Worm (Caenorhabditis elegans) whole organism, L4 larva: Measurements from ENCODE around the gene mlt-9.

Experiments
- F10B5.3 ChIP-seq: sonication (generic microtip); optimal IDR thresholded peaks from 2 replicates; lab custom pipeline; 2016; ENCODE audit warnings: mild to moderate bottlenecking, missing genetic modification characterization, missing compliant biosample characterization
- F26F4.8 ChIP-seq: fragments of 200-800 bp; sonication (Bioruptor generic); conservative IDR thresholded peaks from 2 replicates; pipeline ENCODE4 v1.3.6; 2022; ENCODE audit warnings: missing genetic modification characterization, missing compliant biosample characterization
- F37D6.2 ChIP-seq: sonication (generic microtip); optimal IDR thresholded peaks from 2 replicates; lab custom pipeline; 2016; ENCODE audit warnings: mild to moderate bottlenecking, missing genetic modification characterization, missing compliant biosample characterization
- F44E2.7 ChIP-seq: fragments of 200-800 bp; sonication (Bioruptor generic); IDR thresholded peaks from 2 replicates; pipeline ENCODE4 v2.1.2; 2022; ENCODE audit warnings: missing genetic modification characterization, missing compliant biosample characterization
- T20F7.1 ChIP-seq: fragments of 200-800 bp; sonication (Bioruptor generic); optimal IDR thresholded peaks from 2 replicates; lab custom pipeline; 2018; ENCODE audit warnings: mild to moderate bottlenecking, missing genetic modification characterization, missing compliant biosample characterization
- T26A8.4 ChIP-seq: fragments of 200-800 bp; sonication (Bioruptor generic); IDR thresholded peaks from 2 replicates; pipeline ENCODE4 v1.3.6; 2022; ENCODE audit warnings: missing genetic modification characterization, missing compliant biosample characterization
- Y5F2A.4 ChIP-seq: fragments of 200-800 bp; sonication (Bioruptor generic); optimal IDR thresholded peaks from 2 replicates; lab custom pipeline; 2018; ENCODE audit warnings: mild to moderate bottlenecking, missing genetic modification characterization, missing compliant biosample characterization
- Y75B8A.6 ChIP-seq: fragments of 200-800 bp; sonication (Bioruptor generic); IDR thresholded peaks from 2 replicates; pipeline ENCODE4 v1.3.6; 2022; ENCODE audit warnings: missing genetic modification reagents, missing genetic modification characterization, missing compliant biosample characterization
- ZK337.2 ChIP-seq: fragments of 200-800 bp; sonication (Bioruptor generic); IDR thresholded peaks from 2 replicates; pipeline ENCODE4 v1.3.6; 2022; ENCODE audit warnings: missing genetic modification reagents, missing genetic modification characterization, missing compliant biosample characterization
- aha-1 ChIP-seq: fragments of 150-350 bp; peaks from one replicate; lab custom pipeline; 2014; ENCODE audit warnings: missing biosample characterization, missing genetic modification characterization
- ama-1 ChIP-seq: fragments of 150-350 bp; optimal IDR thresholded peaks from 2 replicates; lab custom pipeline; 2014; ENCODE audit warnings: inconsistent platforms, mixed read lengths
- attf-4 ChIP-seq: sonication (generic microtip); optimal IDR thresholded peaks from 3 replicates; lab custom pipeline; 2017; ENCODE audit warnings: missing biosample characterization, missing genetic modification characterization
- ceh-32 ChIP-seq: sonication (generic microtip); optimal IDR thresholded peaks from 2 replicates; lab custom pipeline; 2016; ENCODE audit warnings: mild to moderate bottlenecking, missing genetic modification characterization, missing compliant biosample characterization; ENCODE audit not compliant: poor library complexity
- ceh-62 ChIP-seq: sonication (generic microtip); optimal IDR thresholded peaks from 2 replicates; lab custom pipeline; 2017; ENCODE audit warnings: missing biosample characterization, missing genetic modification characterization
- daf-16 ChIP-seq, 3 experiments: sonication (generic microtip); optimal IDR thresholded peaks; 2 replicates each; lab custom pipeline; 2016 to 2017; ENCODE audit warnings: missing genetic modification characterization in 3 of 3, missing genetic modification reagents in 3 of 3, mild to moderate bottlenecking in 2 of 3, missing compliant biosample characterization in 2 of 3, missing biosample characterization in 1 of 3, moderate library complexity in 1 of 3
- daf-19 ChIP-seq: fragments of 200-800 bp; sonication (Bioruptor generic); conservative IDR thresholded peaks from 2 replicates; pipeline ENCODE4 v1.3.6; 2022; ENCODE audit warnings: missing genetic modification characterization, missing compliant biosample characterization
- daf-8 ChIP-seq: fragments of 200-800 bp; sonication (Bioruptor generic); IDR thresholded peaks from 2 replicates; pipeline ENCODE4 v1.3.6; 2022; ENCODE audit warnings: missing genetic modification characterization, missing compliant biosample characterization
- dmd-6 ChIP-seq: fragments of 200-800 bp; sonication (Bioruptor generic); IDR thresholded peaks from 2 replicates; pipeline ENCODE4 v1.3.6; 2022; ENCODE audit warnings: missing genetic modification reagents, missing genetic modification characterization, missing compliant biosample characterization
- dpl-1 ChIP-seq: fragments of 150-350 bp; optimal IDR thresholded peaks from 2 replicates; lab custom pipeline; 2014; ENCODE audit warnings: missing biosample characterization, missing genetic modification reagents, missing genetic modification characterization
- dve-1 ChIP-seq: sonication (generic microtip); optimal IDR thresholded peaks from 2 replicates; lab custom pipeline; 2017; ENCODE audit warnings: antibody characterized with exemption, mild to moderate bottlenecking, missing genetic modification characterization, missing compliant biosample characterization; ENCODE audit not compliant: insufficient read depth
- egl-27 ChIP-seq: sonication (generic microtip); optimal IDR thresholded peaks from 3 replicates; lab custom pipeline; 2017; ENCODE audit warnings: missing biosample characterization, missing genetic modification reagents, missing genetic modification characterization
- egl-43 ChIP-seq: fragments of 200-800 bp; sonication (Bioruptor generic); IDR thresholded peaks from 2 replicates; pipeline ENCODE4 v1.3.6; 2022; ENCODE audit warnings: missing genetic modification reagents, missing genetic modification characterization, missing compliant biosample characterization
- hif-1 ChIP-seq, 2 experiments: sonication (generic microtip); optimal IDR thresholded peaks; 2 replicates each; lab custom pipeline; 2016 to 2017; ENCODE audit warnings: missing compliant biosample characterization in 2 of 2, missing genetic modification characterization in 2 of 2, missing genetic modification reagents in 2 of 2, missing genotype in 2 of 2, mild to moderate bottlenecking in 1 of 2
- hlh-11 ChIP-seq: fragments of 200-800 bp; sonication (Bioruptor generic); optimal IDR thresholded peaks from 2 replicates; lab custom pipeline; 2018; ENCODE audit warnings: mild to moderate bottlenecking, missing genetic modification characterization, missing compliant biosample characterization
- hmg-1.1 ChIP-seq: fragments of 200-800 bp; sonication (Bioruptor generic); IDR thresholded peaks from 2 replicates; pipeline ENCODE4 v1.3.6; 2022; ENCODE audit warnings: missing genetic modification reagents, missing genetic modification characterization, missing compliant biosample characterization
- jun-1 ChIP-seq: fragments of 150-350 bp; optimal IDR thresholded peaks from 2 replicates; lab custom pipeline; 2014; ENCODE audit warnings: missing biosample characterization, missing genetic modification reagents, missing genetic modification characterization
- lin-1 ChIP-seq: fragments of 200-800 bp; sonication (Bioruptor generic); IDR thresholded peaks from 2 replicates; pipeline ENCODE4 v1.3.6; 2022; ENCODE audit warnings: missing genetic modification reagents, missing genetic modification characterization, missing compliant biosample characterization
- lin-15B ChIP-seq: fragments of 150-350 bp; sonication (generic microtip); optimal IDR thresholded peaks from 3 replicates; lab custom pipeline; 2014; ENCODE audit warnings: missing biosample characterization, missing genetic modification characterization
- lin-38 ChIP-seq: fragments of 200-800 bp; sonication (Bioruptor generic); IDR thresholded peaks from 2 replicates; pipeline ENCODE4 v1.3.6; 2022; ENCODE audit warnings: missing genetic modification reagents, missing genetic modification characterization, missing compliant biosample characterization
- lin-39 ChIP-seq: fragments of 150-350 bp; optimal IDR thresholded peaks from 2 replicates; lab custom pipeline; 2014; ENCODE audit warnings: missing biosample characterization, missing genetic modification reagents, missing genetic modification characterization
- lsy-2 ChIP-seq, 2 experiments: fragments of 150-350 bp in 1 of 2; sonication (generic microtip) in 1 of 2; optimal IDR thresholded peaks; 2 replicates each; lab custom pipeline; 2014 to 2017; ENCODE audit warnings: missing biosample characterization in 2 of 2, missing genetic modification characterization in 2 of 2
- mep-1 ChIP-seq: fragments of 150-350 bp; sonication (generic microtip); optimal IDR thresholded peaks from 3 replicates; lab custom pipeline; 2014; ENCODE audit warnings: missing biosample characterization, missing genetic modification characterization
- mxl-2 ChIP-seq: fragments of 200-800 bp; sonication (Bioruptor generic); conservative IDR thresholded peaks from 2 replicates; pipeline ENCODE4 v1.3.6; 2022; ENCODE audit warnings: missing genetic modification reagents, missing genetic modification characterization, missing compliant biosample characterization
- nhr-10 ChIP-seq: fragments of 150-350 bp; optimal IDR thresholded peaks from 2 replicates; lab custom pipeline; 2014; ENCODE audit warnings: missing biosample characterization, missing genetic modification characterization
- nhr-11 ChIP-seq: fragments of 150-350 bp; optimal IDR thresholded peaks from 2 replicates; lab custom pipeline; 2014; ENCODE audit warnings: missing biosample characterization, missing genetic modification characterization
- nhr-111 ChIP-seq: fragments of 200-800 bp; sonication (Bioruptor generic); optimal IDR thresholded peaks from 2 replicates; lab custom pipeline; 2018; ENCODE audit warnings: mild to moderate bottlenecking, missing genetic modification characterization, missing compliant biosample characterization
- nhr-25 ChIP-seq: sonication (generic microtip); optimal IDR thresholded peaks from 2 replicates; lab custom pipeline; 2017; ENCODE audit warnings: missing genetic modification characterization, mild to moderate bottlenecking, missing compliant biosample characterization, antibody characterized with exemption, moderate library complexity, borderline replicate concordance; ENCODE audit not compliant: insufficient read depth
- nhr-41 ChIP-seq: fragments of 200-800 bp; sonication (Bioruptor generic); IDR thresholded peaks from 2 replicates; pipeline ENCODE4 v1.3.6; 2022; ENCODE audit warnings: missing genetic modification reagents, missing genetic modification characterization, missing compliant biosample characterization
- nhr-6 ChIP-seq: fragments of 150-350 bp; optimal IDR thresholded peaks from 2 replicates; lab custom pipeline; 2014; ENCODE audit warnings: missing biosample characterization, missing genetic modification characterization
- pha-4 ChIP-seq, 2 experiments: fragments of 150-350 bp in 1 of 2; fragments of 200-800 bp in 1 of 2; sonication (Bioruptor generic) in 1 of 2; IDR thresholded peaks in 1 of 2; optimal IDR thresholded peaks in 1 of 2; 2 replicates each; pipeline versions ENCODE4 v1.3.6 to Lab custom; 2014 to 2022; ENCODE audit warnings: missing genetic modification characterization in 2 of 2, missing genetic modification reagents in 2 of 2, missing biosample characterization in 1 of 2, missing compliant biosample characterization in 1 of 2
- php-3 ChIP-seq: fragments of 200-800 bp; sonication (Bioruptor generic); IDR thresholded peaks from 2 replicates; pipeline ENCODE4 v1.3.6; 2022; ENCODE audit warnings: missing genetic modification reagents, missing genetic modification characterization, missing compliant biosample characterization
- pqm-1 ChIP-seq: sonication (generic microtip); optimal IDR thresholded peaks from 2 replicates; lab custom pipeline; 2017; ENCODE audit warnings: missing biosample characterization, missing genetic modification characterization
- rbr-2 ChIP-seq: sonication (generic microtip); optimal IDR thresholded peaks from 2 replicates; lab custom pipeline; 2016; ENCODE audit warnings: missing genotype, missing genetic modification characterization, missing compliant biosample characterization
- set-16 ChIP-seq: fragments of 200-800 bp; sonication (Bioruptor generic); IDR thresholded peaks from 2 replicates; pipeline ENCODE4 v1.3.6; 2022; ENCODE audit warnings: missing genetic modification reagents, missing genetic modification characterization, missing compliant biosample characterization
- skn-1 ChIP-seq: fragments of 150-350 bp; optimal IDR thresholded peaks from 2 replicates; lab custom pipeline; 2014; ENCODE audit warnings: missing biosample characterization, missing genetic modification characterization
- unc-39 ChIP-seq: sonication (generic microtip); optimal IDR thresholded peaks from 2 replicates; lab custom pipeline; 2017; ENCODE audit warnings: missing biosample characterization, missing genetic modification characterization
- vab-7 ChIP-seq: fragments of 200-800 bp; sonication (Bioruptor generic); IDR thresholded peaks from 2 replicates; pipeline ENCODE4 v1.3.6; 2022; ENCODE audit warnings: missing genetic modification reagents, missing genetic modification characterization, missing compliant biosample characterization
- zag-1 ChIP-seq: fragments of 150-350 bp; optimal IDR thresholded peaks from 2 replicates; lab custom pipeline; 2014; ENCODE audit warnings: missing biosample characterization, missing genetic modification characterization
- zfp-2 ChIP-seq: sonication (generic microtip); optimal IDR thresholded peaks from 2 replicates; lab custom pipeline; 2016; ENCODE audit warnings: mild to moderate bottlenecking, missing genetic modification characterization, missing compliant biosample characterization
- zip-11 ChIP-seq: fragments of 200-800 bp; sonication (Bioruptor generic); IDR thresholded peaks from 2 replicates; pipeline ENCODE4 v1.3.6; 2022; ENCODE audit warnings: missing genetic modification characterization, missing compliant biosample characterization
- ztf-7 ChIP-seq: fragments of 150-350 bp; optimal IDR thresholded peaks from 2 replicates; lab custom pipeline; 2014; ENCODE audit warnings: missing biosample characterization, missing genetic modification characterization

Gene mlt-9

DNA sequence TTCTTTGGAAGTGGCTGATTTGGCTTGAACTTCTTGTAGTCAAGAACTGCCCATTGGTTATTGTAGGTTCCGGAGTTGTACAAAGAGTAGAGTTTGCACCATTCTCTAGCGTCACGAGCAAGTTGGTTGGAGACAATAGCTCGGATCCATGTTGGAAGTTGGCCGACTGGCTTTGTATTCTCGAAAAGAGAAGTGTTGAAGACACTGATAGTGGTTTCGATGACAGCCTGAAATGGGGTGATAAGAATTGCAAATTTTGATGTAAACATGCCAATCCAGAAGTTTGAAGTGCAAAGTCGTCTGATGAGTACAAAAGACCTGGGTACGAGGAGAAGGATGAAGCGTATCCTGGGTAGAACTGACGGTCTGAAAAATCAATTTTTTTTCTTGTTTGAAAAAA, 11.3 kb downstream of the mlt-9 start:
- TF ChIP-seq hlh-11 (peak; percentile 20), ceh-32 (no peak), ama-1 (no peak), hmg-1.1 (GFP tag; lab: Robert Waterston, UW) (no peak), lin-39 (tag; lab: Kevin White, UChicago) (no peak), daf-19 (GFP tag; lab: Robert Waterston, UW) (no peak), F10B5.3 (tag; lab: Kevin White, UChicago) (no peak), vab-7 (no peak), F37D6.2 (tag; lab: Kevin White, UChicago) (no peak), ceh-62 (tag; lab: Kevin White, UChicago) (no peak), hif-1 (tag; optimal IDR thresholded peaks at IDR 0.05; lab: Kevin White, UChicago) (no peak), lin-15B (tag; lab: Kevin White, UChicago) (no peak), jun-1 (tag; lab: Kevin White, UChicago) (no peak), php-3 (GFP tag; lab: Robert Waterston, UW) (no peak), pqm-1 (peak; percentile 27), aha-1 (peak; percentile 58), daf-16 (GFP tag; optimal IDR thresholded peaks at IDR 0.05; lab: Kevin White, UChicago) (no peak), daf-16 (tag; optimal IDR thresholded peaks at IDR 0.05; lab: Kevin White, UChicago) (peak; percentile 63), ZK337.2 (GFP tag; lab: Robert Waterston, UW) (no peak), skn-1 (tag; lab: Kevin White, UChicago) (no peak), F26F4.8 (no peak), mep-1 (tag; lab: Kevin White, UChicago) (no peak), dpl-1 (GFP tag; lab: Kevin White, UChicago) (no peak), egl-27 (tag; lab: Kevin White, UChicago) (no peak), lin-1 (GFP tag; lab: Robert Waterston, UW) (no peak), egl-43 (GFP tag; lab: Robert Waterston, UW) (no peak), zip-11 (no peak), pha-4 (GFP tag; IDR thresholded peaks at IDR 0.05; lab: Robert Waterston, UW) (no peak), pha-4 (tag; optimal IDR thresholded peaks at IDR 0.05; lab: Kevin White, UChicago) (no peak), daf-8 (GFP tag; lab: Robert Waterston, UW) (no peak), zfp-2 (tag; lab: Kevin White, UChicago) (no peak), nhr-11 (no peak), set-16 (no peak), dmd-6 (GFP tag; lab: Robert Waterston, UW) (peak; percentile 64), lsy-2 (tag; optimal IDR thresholded peaks at IDR 0.05; lab: Kevin White, UChicago) (no peak), T20F7.1 (GFP tag; lab: Kevin White, UChicago) (no peak), unc-39 (tag; lab: Kevin White, UChicago) (no peak), nhr-10 (tag; lab: Kevin White, UChicago) (no peak), dve-1 (tag; lab: Kevin White, UChicago) (peak; percentile 20), nhr-41 (GFP tag; lab: Robert Waterston, UW) (no peak), nhr-25 (tag; lab: Kevin White, UChicago) (no peak), nhr-6 (tag; lab: Kevin White, UChicago) (no peak), nhr-111 (GFP tag; lab: Kevin White, UChicago) (no peak), attf-4 (tag; lab: Kevin White, UChicago) (no peak), lin-38 (GFP tag; lab: Robert Waterston, UW) (no peak), mxl-2 (GFP tag; lab: Robert Waterston, UW) (no peak), T26A8.4 (no peak), Y5F2A.4 (GFP tag; lab: Kevin White, UChicago) (no peak), rbr-2 (tag; lab: Kevin White, UChicago) (no peak), Y75B8A.6 (GFP tag; lab: Robert Waterston, UW) (no peak), ztf-7 (tag; lab: Kevin White, UChicago) (no peak), zag-1 (tag; lab: Kevin White, UChicago) (no peak), F44E2.7 (GFP tag; lab: Robert Waterston, UW) (no peak)
- TF ChIP-seq, all 104 proteins: peak for 6
